Worm (Caenorhabditis elegans) whole organism, late embryonic: Measurements from ENCODE around the gene fbxa-174.

Source experiments
- C08G9.2 ChIP-seq: sonication (generic microtip); optimal IDR thresholded peaks from 2 replicates; lab custom pipeline; 2016; ENCODE audit warnings: mild to moderate bottlenecking, missing genetic modification characterization, moderate library complexity, missing compliant biosample characterization
- ceh-14 ChIP-seq: sonication (generic microtip); optimal IDR thresholded peaks from 2 replicates; lab custom pipeline; 2016; ENCODE audit warnings: missing genotype, missing genetic modification characterization, missing compliant biosample characterization
- ets-4 ChIP-seq: sonication (generic microtip); optimal IDR thresholded peaks from 2 replicates; lab custom pipeline; 2016; ENCODE audit warnings: missing genetic modification characterization, missing compliant biosample characterization
- hlh-30 ChIP-seq: sonication (generic microtip); optimal IDR thresholded peaks from 2 replicates; lab custom pipeline; 2017; ENCODE audit warnings: antibody characterized with exemption, missing genetic modification characterization, missing compliant biosample characterization; ENCODE audit not compliant: insufficient read depth
- hlh-6 ChIP-seq: sonication (generic microtip); optimal IDR thresholded peaks from 2 replicates; lab custom pipeline; 2016; ENCODE audit warnings: missing genotype, missing genetic modification characterization, missing compliant biosample characterization
- lin-11 ChIP-seq: fragments of 200-800 bp; sonication (Bioruptor generic); optimal IDR thresholded peaks from 2 replicates; lab custom pipeline; 2018; ENCODE audit warnings: mild to moderate bottlenecking, missing genetic modification characterization, missing compliant biosample characterization
- madf-2 ChIP-seq: sonication (generic microtip); optimal IDR thresholded peaks from 2 replicates; lab custom pipeline; 2017; ENCODE audit warnings: missing genetic modification characterization, missing compliant biosample characterization
- nfya-1 ChIP-seq: sonication (generic microtip); optimal IDR thresholded peaks from 2 replicates; lab custom pipeline; 2017; ENCODE audit warnings: missing genetic modification characterization, mild to moderate bottlenecking, missing compliant biosample characterization, antibody characterized with exemption, moderate library complexity
- pha-4 ChIP-seq: fragments of 150-350 bp; optimal IDR thresholded peaks from 2 replicates; lab custom pipeline; 2018; ENCODE audit warnings: missing biosample characterization, missing genetic modification reagents, missing genetic modification characterization
- unc-55 ChIP-seq: sonication (generic microtip); optimal IDR thresholded peaks from 2 replicates; lab custom pipeline; 2017; ENCODE audit warnings: missing biosample characterization, missing genetic modification reagents, missing genetic modification characterization

ce11 chrV:17520735-17521134, 37.5 kb downstream of the fbxa-174 start, which contains the start of gene fbxa-136:
- TF ChIP-seq pha-4 (tag; lab: Kevin White, UChicago), result no peak
- TF ChIP-seq C08G9.2, result no peak
- no peak for TF ChIP-seq lin-11 (tag; lab: Kevin White, UChicago)
- TF ChIP-seq unc-55 (GFP tag; lab: Kevin White, UChicago), result no peak
- no peak for TF ChIP-seq ceh-14
- no peak for TF ChIP-seq ets-4
- TF ChIP-seq nfya-1 (tag; lab: Kevin White, UChicago), result no peak
- TF ChIP-seq madf-2, result no peak
- TF ChIP-seq hlh-30, result no peak
- TF ChIP-seq hlh-6 (tag; lab: Kevin White, UChicago), result no peak
